Worm (Caenorhabditis elegans): ENCODE data around the gene top-2.

Gene top-2

DNA sequence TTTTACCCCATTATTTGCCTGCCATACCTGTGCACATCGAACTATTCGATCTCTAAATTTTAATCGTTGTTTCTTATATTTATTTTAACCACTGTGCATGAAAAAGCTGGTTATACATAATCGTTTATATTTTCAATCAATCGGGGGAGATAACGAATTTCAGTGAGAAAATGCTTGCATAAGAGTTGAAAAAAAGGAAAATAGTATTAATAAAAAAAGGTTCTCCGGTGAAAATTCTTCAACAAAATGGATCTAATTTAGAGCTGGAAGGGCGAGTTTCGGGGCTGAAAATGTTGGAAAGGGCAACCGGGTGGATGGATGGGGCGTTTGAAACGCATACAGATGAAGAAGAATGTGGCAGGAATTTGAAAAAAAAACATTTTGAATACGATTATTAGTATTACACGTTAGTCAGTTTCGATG lies 42.6 kb downstream of the top-2 start (continued):
- TF ChIP-seq nhr-41 (GFP tag; IDR thresholded peaks at IDR 0.05), result no peak
- TF ChIP-seq tra-1 (GFP tag; IDR thresholded peaks at IDR 0.05), result 0 out of 2 replicates have a peak, but pooled peaks have one; percentile 23
- TF ChIP-seq nhr-25 (tag; optimal IDR thresholded peaks at IDR 0.05; ENCODE audit: borderline replicate concordance, insufficient read depth), result no peak
- peak in 1 of 2 experiments; percentile 22; a peak in 1 of 4 replicates for TF ChIP-seq madf-5 (GFP tag; IDR thresholded peaks at IDR 0.05)
- TF ChIP-seq aly-2 (tag; optimal IDR thresholded peaks at IDR 0.05), result peak; percentile 51
- TF ChIP-seq F44E2.7 (GFP tag; IDR thresholded peaks at IDR 0.05), result no peak
- 0 out of 2 replicates have a peak, but pooled peaks have one; percentile 11 for TF ChIP-seq mdt-29 (GFP tag; IDR thresholded peaks at IDR 0.05)
- TF ChIP-seq pha-4 (GFP tag; IDR thresholded peaks at IDR 0.05), result peak; percentile 69; the same call in 1 of the 2 replicates
- no peak for TF ChIP-seq pha-4 (tag; optimal IDR thresholded peaks at IDR 0.05)
- no peak for TF ChIP-seq rbr-2 (tag; optimal IDR thresholded peaks at IDR 0.05)
- TF ChIP-seq ctbp-1 (GFP tag; IDR thresholded peaks at IDR 0.05), result 0 out of 2 replicates have a peak, but pooled peaks have one; percentile 27
- TF ChIP-seq nhr-111 (GFP tag; optimal IDR thresholded peaks at IDR 0.05), result peak; percentile 8
- TF ChIP-seq unc-39 (tag; optimal IDR thresholded peaks at IDR 0.05), result no peak
- no peak for TF ChIP-seq nhr-28 (tag; optimal IDR thresholded peaks at IDR 0.05)
- TF ChIP-seq hlh-30 (tag; optimal IDR thresholded peaks at IDR 0.05; ENCODE audit: insufficient read depth), result no peak
- TF ChIP-seq vab-7 (GFP tag; IDR thresholded peaks at IDR 0.05), result no peak
- 0 out of 2 replicates have a peak, but pooled peaks have one; percentile 65 for TF ChIP-seq daf-8 (GFP tag; IDR thresholded peaks at IDR 0.05)
- TF ChIP-seq Y5F2A.4 (GFP tag; optimal IDR thresholded peaks at IDR 0.05), result peak; percentile 53

DNA sequence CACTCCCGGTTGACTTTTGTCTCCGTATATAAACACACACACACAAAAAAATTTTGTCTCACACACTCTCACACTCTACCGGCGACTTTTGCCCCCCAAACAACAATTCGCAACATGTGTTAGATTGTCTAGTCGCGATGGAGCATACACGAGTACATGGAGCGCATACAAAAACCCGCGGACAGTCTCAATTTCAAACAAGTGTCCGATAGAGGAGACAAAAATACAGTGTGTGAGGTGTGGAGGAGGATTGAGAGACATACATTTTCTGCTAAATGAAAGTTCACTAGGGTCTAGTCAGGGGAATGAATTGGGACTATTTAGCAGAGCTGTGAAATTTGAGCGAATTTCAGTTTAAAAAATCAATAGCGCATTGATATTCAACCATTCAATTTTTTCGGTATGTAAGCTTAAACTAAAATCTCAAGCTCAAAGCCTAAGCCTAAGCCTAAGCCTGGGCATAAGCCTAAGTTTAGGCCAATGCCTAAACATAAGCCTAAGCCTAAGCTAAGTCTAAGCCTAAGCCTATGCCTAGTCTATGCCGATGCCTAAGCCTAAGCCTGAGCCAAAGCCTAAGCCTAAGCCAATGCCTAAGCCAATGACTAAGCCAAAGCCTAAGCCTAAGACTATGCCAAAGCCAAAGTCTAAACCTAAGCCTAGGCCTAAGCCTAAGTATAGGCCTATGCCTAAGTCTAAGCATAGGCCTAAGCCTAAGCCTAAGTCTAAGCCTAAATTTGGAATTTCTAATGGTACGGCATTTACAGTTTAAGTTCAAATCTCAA lies 48.0 kb downstream of the top-2 start:
- no peak for TF ChIP-seq daf-8 (GFP tag; IDR thresholded peaks at IDR 0.05)
- TF ChIP-seq nhr-41 (GFP tag; IDR thresholded peaks at IDR 0.05), result no peak
- peak; percentile 93 for TF ChIP-seq aha-1 (tag)

DNA sequence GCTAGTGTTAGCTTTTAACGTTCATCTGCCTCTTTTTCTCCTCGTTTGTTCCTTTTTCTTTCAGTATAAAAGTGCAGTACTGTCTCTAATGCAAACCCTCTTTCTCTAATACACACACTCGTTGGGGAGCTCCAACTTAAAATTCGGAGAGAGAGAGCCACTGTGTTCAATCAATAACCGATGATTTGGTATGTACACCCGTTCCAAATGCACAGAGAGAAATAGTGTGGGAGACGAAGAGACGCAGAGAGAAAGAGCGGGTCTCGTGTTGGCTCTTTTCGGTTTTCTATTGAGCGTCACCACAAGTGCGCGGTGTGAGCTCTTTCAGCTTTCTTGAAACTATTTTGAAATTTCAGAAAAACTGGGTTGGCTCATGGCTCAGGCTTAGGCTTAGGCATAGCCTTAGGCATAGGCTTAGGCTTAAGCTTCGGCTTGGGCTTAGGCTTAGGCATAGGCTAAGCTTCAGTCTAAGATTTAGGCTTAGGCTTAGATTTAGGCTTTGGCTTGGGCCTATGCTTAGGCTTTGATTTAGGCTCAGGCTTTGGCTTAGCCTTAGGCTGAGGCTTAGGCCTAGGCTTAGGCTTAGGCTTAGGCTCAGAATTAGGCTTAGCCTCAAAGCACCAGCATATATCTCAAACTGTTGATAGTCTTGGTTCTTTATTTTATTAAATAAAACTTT lies 48.8 kb downstream of the top-2 start:
- no peak for TF ChIP-seq nhr-10 (tag; optimal IDR thresholded peaks at IDR 0.05)
- TF ChIP-seq ztf-7 (tag; optimal IDR thresholded peaks at IDR 0.05), result no peak
- TF ChIP-seq lir-3 (tag; optimal IDR thresholded peaks at IDR 0.05), result no peak
- TF ChIP-seq madf-9 (GFP tag; conservative IDR thresholded peaks at IDR 0.05), result 0 out of 2 replicates have a peak, but pooled peaks have one; percentile 17
- TF ChIP-seq unc-62 (GFP tag; optimal IDR thresholded peaks at IDR 0.05 in 1 of 2), result no peak
- no peak for TF ChIP-seq unc-62 (tag; optimal IDR thresholded peaks at IDR 0.05)

DNA sequence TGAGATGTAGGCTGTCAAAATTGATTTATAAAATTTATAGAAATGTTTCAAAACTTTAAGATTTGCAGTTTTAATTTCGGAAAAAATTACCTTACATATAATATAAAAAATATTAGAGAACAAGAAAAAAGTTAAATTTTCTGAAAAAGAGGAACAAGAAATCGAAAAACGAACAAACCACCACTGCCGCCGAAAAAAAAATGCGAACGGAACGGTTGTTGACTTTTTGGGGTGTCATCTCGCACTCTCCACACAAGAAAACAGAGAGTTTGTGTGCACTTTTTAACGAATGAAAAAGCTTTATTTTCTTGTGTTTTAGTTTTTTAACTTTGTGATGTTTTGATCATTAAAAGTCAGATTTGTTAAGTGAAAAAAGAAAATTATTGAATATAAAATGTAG lies 50.3 kb downstream of the top-2 start:
- TF ChIP-seq pha-4 (GFP tag; IDR thresholded peaks at IDR 0.05), result no peak
- peak; percentile 27 for TF ChIP-seq pha-4 (tag; optimal IDR thresholded peaks at IDR 0.05)
- TF ChIP-seq aha-1 (tag), result peak; percentile 87
- no peak for TF ChIP-seq vab-7 (GFP tag; IDR thresholded peaks at IDR 0.05)
- TF ChIP-seq unc-62 (GFP tag; optimal IDR thresholded peaks at IDR 0.05 in 1 of 2), result peak in 1 of 2 experiments; percentile 12
- TF ChIP-seq unc-62 (tag; optimal IDR thresholded peaks at IDR 0.05), result no peak

DNA sequence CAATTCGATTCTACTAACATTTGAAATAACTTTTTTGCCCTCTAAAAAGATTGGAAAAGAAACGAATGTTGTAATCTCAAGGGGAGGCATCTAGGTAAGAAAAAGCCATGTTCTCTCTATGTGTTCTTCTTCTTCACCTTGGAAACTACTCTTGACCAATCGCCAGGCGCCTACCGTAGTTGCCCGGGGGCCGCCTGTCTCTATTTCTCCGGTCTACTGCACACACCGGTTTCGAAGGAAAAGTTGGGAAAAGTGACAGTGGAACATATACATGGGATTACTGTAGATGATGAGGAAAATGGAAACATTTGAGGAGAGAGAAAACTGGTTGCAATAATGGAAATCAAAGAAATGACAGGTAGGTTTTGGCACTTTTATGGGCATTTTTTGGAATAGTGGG lies 51.6 kb downstream of the top-2 start:
- TF ChIP-seq lsy-2 (tag; optimal IDR thresholded peaks at IDR 0.05) (peak in 1 of 2 experiments; percentile 85), Y105C5A.15 (GFP tag; IDR thresholded peaks at IDR 0.05) (no peak), hmg-1.1 (GFP tag; IDR thresholded peaks at IDR 0.05) (no peak), D1046.2 (GFP tag; IDR thresholded peaks at IDR 0.05) (no peak), nhr-237 (tag; optimal IDR thresholded peaks at IDR 0.05) (no peak), daf-16 (GFP tag; optimal IDR thresholded peaks at IDR 0.05) (no peak), daf-16 (tag; optimal IDR thresholded peaks at IDR 0.05) (no peak), unc-130 (GFP tag; optimal IDR thresholded peaks at IDR 0.05) (no peak), saeg-2 (GFP tag; IDR thresholded peaks at IDR 0.05) (no peak), daf-12 (tag; optimal IDR thresholded peaks at IDR 0.05) (no peak), arid-1 (GFP tag; conservative IDR thresholded peaks at IDR 0.05) (no peak), ZK546.5 (tag; optimal IDR thresholded peaks at IDR 0.05) (no peak), zag-1 (tag; optimal IDR thresholded peaks at IDR 0.05) (no peak), nhr-25 (tag; optimal IDR thresholded peaks at IDR 0.05; ENCODE audit: borderline replicate concordance, insufficient read depth) (peak; percentile 33)

Data from whole organism, L4 larva.